Worm (Caenorhabditis elegans) whole organism, young adult: ENCODE measurements around the gene Y113G7A.16.

Source experiments
- B0261.1 ChIP-seq: sonication (generic microtip); optimal IDR thresholded peaks from 2 replicates; lab custom pipeline; 2016; ENCODE audit warnings: mild to moderate bottlenecking, missing genetic modification characterization, moderate library complexity, missing compliant biosample characterization
- B0336.3 ChIP-seq: fragments of 200-800 bp; sonication (Bioruptor generic); IDR thresholded peaks from 2 replicates; pipeline ENCODE4 v1.3.6; 2022; ENCODE audit warnings: missing genetic modification characterization, missing compliant biosample characterization
- F23B12.7 ChIP-seq: sonication (generic microtip); optimal IDR thresholded peaks from 2 replicates; lab custom pipeline; 2017; ENCODE audit warnings: missing genetic modification characterization, mild to moderate bottlenecking, missing compliant biosample characterization, antibody characterized with exemption, moderate library complexity; ENCODE audit not compliant: insufficient read depth
- F33H1.4 ChIP-seq: fragments of 200-800 bp; sonication (Bioruptor generic); IDR thresholded peaks from 2 replicates; pipeline ENCODE4 v1.3.6; 2022; ENCODE audit warnings: missing genetic modification reagents, missing genetic modification characterization, missing compliant biosample characterization
- F55B11.4 ChIP-seq: sonication (generic microtip); optimal IDR thresholded peaks from 2 replicates; lab custom pipeline; 2016; ENCODE audit warnings: missing compliant biosample characterization, missing genetic modification characterization, borderline replicate concordance; ENCODE audit not compliant: insufficient read depth
- F57A8.1 ChIP-seq: fragments of 200-800 bp; sonication (Bioruptor generic); optimal IDR thresholded peaks from 2 replicates; lab custom pipeline; 2018; ENCODE audit warnings: mild to moderate bottlenecking, missing genetic modification characterization, moderate library complexity, missing compliant biosample characterization
- K11D2.4 ChIP-seq: fragments of 200-800 bp; sonication (Bioruptor generic); IDR thresholded peaks from 2 replicates; pipeline ENCODE4 v1.3.6; 2022; ENCODE audit warnings: missing genetic modification reagents, missing genetic modification characterization, missing compliant biosample characterization
- K12H6.12 ChIP-seq: fragments of 200-800 bp; sonication (Bioruptor generic); optimal IDR thresholded peaks from 2 replicates; lab custom pipeline; 2018; ENCODE audit warnings: mild to moderate bottlenecking, missing genetic modification characterization, missing compliant biosample characterization
- T07F8.4 ChIP-seq: sonication (generic microtip); optimal IDR thresholded peaks from 2 replicates; lab custom pipeline; 2016; ENCODE audit warnings: mild to moderate bottlenecking, missing genetic modification characterization, moderate library complexity, missing compliant biosample characterization
- T26A5.8 ChIP-seq: sonication (generic microtip); optimal IDR thresholded peaks from 2 replicates; lab custom pipeline; 2016; ENCODE audit warnings: missing genetic modification characterization, missing compliant biosample characterization
- Y56A3A.18 ChIP-seq: fragments of 200-800 bp; sonication (Bioruptor generic); IDR thresholded peaks from 2 replicates; pipeline ENCODE4 v1.3.6; 2022; ENCODE audit warnings: missing genetic modification reagents, missing genetic modification characterization, missing compliant biosample characterization
- Y95B8A.8 ChIP-seq: fragments of 200-800 bp; sonication (Bioruptor generic); IDR thresholded peaks from 2 replicates; pipeline ENCODE4 v1.3.6; 2022; ENCODE audit warnings: missing genetic modification reagents, missing genetic modification characterization, missing compliant biosample characterization
- atf-7 ChIP-seq: sonication (generic microtip); optimal IDR thresholded peaks from 2 replicates; lab custom pipeline; 2017; ENCODE audit warnings: mild to moderate bottlenecking, missing genetic modification characterization, missing compliant biosample characterization
- attf-5 ChIP-seq: fragments of 200-800 bp; sonication (Bioruptor generic); optimal IDR thresholded peaks from 2 replicates; lab custom pipeline; 2018; ENCODE audit warnings: mild to moderate bottlenecking, missing genetic modification characterization, missing compliant biosample characterization
- attf-6 ChIP-seq: fragments of 200-800 bp; sonication (Bioruptor generic); IDR thresholded peaks from 2 replicates; pipeline ENCODE4 v1.3.6; 2022; ENCODE audit warnings: missing genetic modification reagents, missing genetic modification characterization, missing compliant biosample characterization
- bed-2 ChIP-seq: fragments of 200-800 bp; sonication (Bioruptor generic); IDR thresholded peaks from 2 replicates; pipeline ENCODE4 v1.3.6; 2022; ENCODE audit warnings: missing genetic modification reagents, missing genetic modification characterization, missing compliant biosample characterization
- cebp-1 ChIP-seq, 2 experiments: fragments of 200-800 bp in 1 of 2; sonication (Bioruptor generic) in 1 of 2; sonication (generic microtip) in 1 of 2; IDR thresholded peaks in 1 of 2; optimal IDR thresholded peaks in 1 of 2; 2 replicates each; pipeline versions ENCODE4 v1.3.6 to Lab custom; 2017 to 2022; ENCODE audit warnings: missing compliant biosample characterization in 2 of 2, missing genetic modification characterization in 2 of 2, mild to moderate bottlenecking in 1 of 2, missing genetic modification reagents in 1 of 2, moderate library complexity in 1 of 2
- cebp-2 ChIP-seq: fragments of 200-800 bp; sonication (Bioruptor generic); IDR thresholded peaks from 2 replicates; pipeline ENCODE4 v1.3.6; 2022; ENCODE audit warnings: missing genetic modification characterization, missing compliant biosample characterization
- ceh-27 ChIP-seq: fragments of 200-800 bp; sonication (Bioruptor generic); optimal IDR thresholded peaks from 2 replicates; lab custom pipeline; 2018; ENCODE audit warnings: mild to moderate bottlenecking, missing genetic modification characterization, moderate library complexity, missing compliant biosample characterization
- ceh-40 ChIP-seq: fragments of 200-800 bp; sonication (Bioruptor generic); IDR thresholded peaks from 2 replicates; pipeline ENCODE4 v1.3.6; 2022; ENCODE audit warnings: missing genetic modification characterization, missing compliant biosample characterization
- dox-1 ChIP-seq: fragments of 200-800 bp; sonication (Bioruptor generic); IDR thresholded peaks from 2 replicates; pipeline ENCODE4 v1.3.6; 2022; ENCODE audit warnings: missing genetic modification reagents, missing genetic modification characterization, missing compliant biosample characterization
- egl-44 ChIP-seq: fragments of 200-800 bp; sonication (Bioruptor generic); IDR thresholded peaks from 2 replicates; pipeline ENCODE4 v1.3.6; 2022; ENCODE audit warnings: missing genetic modification reagents, missing genetic modification characterization, missing compliant biosample characterization
- ekl-4 ChIP-seq: fragments of 200-800 bp; sonication (Bioruptor generic); IDR thresholded peaks from 2 replicates; pipeline ENCODE4 v1.3.6; 2022; ENCODE audit warnings: missing genetic modification reagents, missing genetic modification characterization, missing compliant biosample characterization
- fkh-3 ChIP-seq: sonication (generic microtip); optimal IDR thresholded peaks from 2 replicates; lab custom pipeline; 2016; ENCODE audit warnings: mild to moderate bottlenecking, missing genetic modification characterization, missing compliant biosample characterization
- hlh-26 ChIP-seq: fragments of 200-800 bp; sonication (Bioruptor generic); conservative IDR thresholded peaks from 2 replicates; pipeline ENCODE4 v1.3.6; 2022; ENCODE audit warnings: missing genetic modification reagents, missing genetic modification characterization, missing compliant biosample characterization
- hmg-1.2 ChIP-seq: fragments of 200-800 bp; sonication (Bioruptor generic); IDR thresholded peaks from 2 replicates; pipeline ENCODE4 v1.3.6; 2022; ENCODE audit warnings: missing genetic modification reagents, missing genetic modification characterization, missing compliant biosample characterization
- let-526 ChIP-seq: fragments of 200-800 bp; sonication (Bioruptor generic); IDR thresholded peaks from 2 replicates; pipeline ENCODE4 v1.3.6; 2022; ENCODE audit warnings: missing genetic modification reagents, missing genetic modification characterization, missing compliant biosample characterization
- lin-35 ChIP-seq, 3 experiments: fragments of 150-350 bp in 2 of 3; sonication (generic microtip) in 1 of 3; optimal IDR thresholded peaks; 2 replicates each; lab custom pipeline; 2014 to 2018; ENCODE audit warnings: missing biosample characterization in 3 of 3, missing genetic modification characterization in 3 of 3, missing genetic modification reagents in 3 of 3
- lin-40 ChIP-seq: sonication (generic microtip); optimal IDR thresholded peaks from 2 replicates; lab custom pipeline; 2016; ENCODE audit warnings: missing genetic modification characterization, mild to moderate bottlenecking, missing compliant biosample characterization, missing genotype, missing genetic modification reagents
- lir-1 ChIP-seq: fragments of 200-800 bp; sonication (Bioruptor generic); conservative IDR thresholded peaks from 2 replicates; pipeline ENCODE4 v1.3.6; 2022; ENCODE audit warnings: missing genetic modification reagents, missing genetic modification characterization, missing compliant biosample characterization
- mcd-1 ChIP-seq: fragments of 200-800 bp; sonication (Bioruptor generic); IDR thresholded peaks from 2 replicates; pipeline ENCODE4 v1.3.6; 2022; ENCODE audit warnings: missing genetic modification reagents, missing genetic modification characterization, missing compliant biosample characterization
- mes-4 ChIP-seq: sonication (generic microtip); optimal IDR thresholded peaks from 2 replicates; lab custom pipeline; 2016; ENCODE audit warnings: missing genotype, missing genetic modification characterization, missing compliant biosample characterization
- nfyb-1 ChIP-seq: fragments of 200-800 bp; sonication (Bioruptor generic); IDR thresholded peaks from 2 replicates; pipeline ENCODE4 v1.3.6; 2022; ENCODE audit warnings: missing genetic modification reagents, missing genetic modification characterization, missing compliant biosample characterization
- nhr-80 ChIP-seq: sonication (generic microtip); optimal IDR thresholded peaks from 2 replicates; lab custom pipeline; 2016; ENCODE audit warnings: missing genetic modification characterization, missing compliant biosample characterization
- pbrm-1 ChIP-seq: fragments of 200-800 bp; sonication (Bioruptor generic); IDR thresholded peaks from 2 replicates; pipeline ENCODE4 v1.3.6; 2022; ENCODE audit warnings: missing genetic modification reagents, missing genetic modification characterization, missing compliant biosample characterization
- rcor-1 ChIP-seq: fragments of 200-800 bp; sonication (Bioruptor generic); IDR thresholded peaks from 2 replicates; pipeline ENCODE4 v1.3.6; 2022; ENCODE audit warnings: missing genetic modification reagents, missing genetic modification characterization, missing compliant biosample characterization
- rec-8 ChIP-seq, 2 experiments: sonication (generic microtip); optimal IDR thresholded peaks; 2 replicates each; lab custom pipeline; 2016; ENCODE audit warnings: mild to moderate bottlenecking in 2 of 2, missing genetic modification characterization in 2 of 2, missing genetic modification reagents in 2 of 2, missing genotype in 2 of 2, missing biosample characterization in 1 of 2, missing compliant biosample characterization in 1 of 2, moderate library complexity in 1 of 2
- sdz-38 ChIP-seq: sonication (generic microtip); optimal IDR thresholded peaks from 2 replicates; lab custom pipeline; 2016; ENCODE audit warnings: missing genotype, missing genetic modification characterization, missing compliant biosample characterization
- snpc-4 ChIP-seq, 5 experiments: fragments of 150-350 bp in 1 of 5; sonication (generic microtip) in 4 of 5; optimal IDR thresholded peaks; 2 replicates each; lab custom pipeline; 2014 to 2018; ENCODE audit warnings: missing genetic modification characterization in 5 of 5, missing biosample characterization in 3 of 5, antibody characterized with exemption in 2 of 5, mild to moderate bottlenecking in 2 of 5, missing compliant biosample characterization in 2 of 5, missing genotype in 2 of 5, moderate library complexity in 2 of 5, missing genetic modification reagents in 1 of 5
- somi-1 ChIP-seq: fragments of 200-800 bp; sonication (Bioruptor generic); optimal IDR thresholded peaks from 2 replicates; lab custom pipeline; 2018; ENCODE audit warnings: mild to moderate bottlenecking, missing genetic modification characterization, missing compliant biosample characterization
- sptf-2 ChIP-seq: fragments of 200-800 bp; sonication (Bioruptor generic); optimal IDR thresholded peaks from 2 replicates; lab custom pipeline; 2018; ENCODE audit warnings: mild to moderate bottlenecking, missing genetic modification characterization, missing compliant biosample characterization
- tbp1 ChIP-seq: fragments of 200-800 bp; sonication (Bioruptor generic); optimal IDR thresholded peaks from 2 replicates; lab custom pipeline; 2018; ENCODE audit warnings: mild to moderate bottlenecking, missing genetic modification characterization, missing compliant biosample characterization
- tlf-1 ChIP-seq: fragments of 200-800 bp; sonication (Bioruptor generic); optimal IDR thresholded peaks from 2 replicates; lab custom pipeline; 2018; ENCODE audit warnings: mild to moderate bottlenecking, missing genetic modification characterization, missing compliant biosample characterization
- zfh-2 ChIP-seq: fragments of 200-800 bp; sonication (Bioruptor generic); conservative IDR thresholded peaks from 2 replicates; pipeline ENCODE4 v1.3.6; 2022; ENCODE audit warnings: missing genetic modification reagents, missing genetic modification characterization, missing compliant biosample characterization
- ztf-22 ChIP-seq: fragments of 200-800 bp; sonication (Bioruptor generic); optimal IDR thresholded peaks from 2 replicates; lab custom pipeline; 2018; ENCODE audit warnings: mild to moderate bottlenecking, missing genetic modification characterization, moderate library complexity, missing compliant biosample characterization
- ztf-25 ChIP-seq: fragments of 200-800 bp; sonication (Bioruptor generic); IDR thresholded peaks from 2 replicates; pipeline ENCODE4 v1.3.6; 2022; ENCODE audit warnings: missing genetic modification reagents, missing genetic modification characterization, missing compliant biosample characterization
- ztf-28 ChIP-seq: fragments of 200-800 bp; sonication (Bioruptor generic); IDR thresholded peaks from 2 replicates; pipeline ENCODE4 v1.3.6; 2022; ENCODE audit warnings: missing genetic modification reagents, missing genetic modification characterization, missing compliant biosample characterization

Y113G7A.16 gene

DNA sequence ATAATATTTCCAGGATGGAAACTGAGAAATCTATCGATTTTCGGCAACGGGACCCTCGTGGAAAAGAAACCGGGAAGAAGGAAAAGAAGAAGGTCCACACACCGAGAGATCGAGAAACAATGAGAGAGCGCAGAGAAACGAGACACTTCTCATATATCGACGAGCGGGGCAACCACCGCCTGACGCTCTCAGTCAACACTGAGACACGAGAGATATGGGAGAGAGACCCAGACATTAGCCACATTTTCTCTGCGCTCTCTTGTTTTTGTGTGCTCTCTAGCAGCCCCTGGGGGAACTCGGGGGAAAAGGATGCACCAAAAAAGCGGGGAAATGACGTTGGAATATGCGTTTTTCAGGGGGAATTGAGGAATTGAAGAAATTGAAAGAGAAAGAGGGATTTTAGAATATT lies 31.7 kb upstream of the Y113G7A.16 start:
- TF ChIP-seq T07F8.4 (tag; lab: Kevin White, UChicago), result no peak
- TF ChIP-seq rcor-1, result peak; percentile 35; the same call in 1 of the 2 replicates
- TF ChIP-seq nfyb-1 (GFP tag; lab: Robert Waterston, UW), result peak; percentile 54
- peak; percentile 97 for TF ChIP-seq hmg-1.2
- TF ChIP-seq K11D2.4 (GFP tag; lab: Robert Waterston, UW), result 0 out of 2 replicates have a peak, but pooled peaks have one; percentile 37
- TF ChIP-seq Y56A3A.18, result no peak
- no peak for TF ChIP-seq mes-4 (tag; lab: Kevin White, UChicago)
- TF ChIP-seq ceh-27, result peak; percentile 54
- TF ChIP-seq lin-40, result peak; percentile 75
- TF ChIP-seq ztf-22 (GFP tag; lab: Kevin White, UChicago), result no peak
- no peak for TF ChIP-seq cebp-1 (GFP tag; IDR thresholded peaks at IDR 0.05; lab: Robert Waterston, UW)
- TF ChIP-seq cebp-1 (tag; optimal IDR thresholded peaks at IDR 0.05; lab: Kevin White, UChicago), result peak; percentile 76
- peak; percentile 93 for TF ChIP-seq zfh-2
- no peak for TF ChIP-seq hlh-26 (GFP tag; lab: Robert Waterston, UW)
- no peak for TF ChIP-seq ztf-25 (GFP tag; lab: Robert Waterston, UW)
- peak; percentile 48 for TF ChIP-seq snpc-4 (GFP tag; optimal IDR thresholded peaks at IDR 0.05; lab: Kevin White, UChicago)
- TF ChIP-seq snpc-4 (tag; optimal IDR thresholded peaks at IDR 0.05; lab: Kevin White, UChicago), result peak in 3 of 4 experiments; percentile 16 to 55 (median 17)
- TF ChIP-seq ekl-4 (GFP tag; lab: Robert Waterston, UW), result no peak
- 0 out of 2 replicates have a peak, but pooled peaks have one; percentile 7 for TF ChIP-seq lir-1 (GFP tag; lab: Robert Waterston, UW)
- TF ChIP-seq somi-1, result peak; percentile 52
- TF ChIP-seq ceh-40, result no peak
- TF ChIP-seq pbrm-1 (GFP tag; lab: Robert Waterston, UW), result peak; percentile 54; the same call in 1 of the 2 replicates
- TF ChIP-seq attf-5, result peak; percentile 71
- TF ChIP-seq F57A8.1, result no peak
- peak; percentile 33 for TF ChIP-seq nhr-80
- TF ChIP-seq rec-8 (tag; optimal IDR thresholded peaks at IDR 0.05; lab: Kevin White, UChicago), result no peak
- no peak for TF ChIP-seq F23B12.7
- TF ChIP-seq mcd-1 (GFP tag; lab: Robert Waterston, UW), result peak; percentile 49
- no peak for TF ChIP-seq fkh-3
- TF ChIP-seq sdz-38, result no peak
- TF ChIP-seq egl-44 (GFP tag; lab: Robert Waterston, UW), result peak; percentile 48; the same call in 1 of the 2 replicates
- no peak for TF ChIP-seq B0261.1 (tag; lab: Kevin White, UChicago)
- TF ChIP-seq cebp-2 (GFP tag; lab: Robert Waterston, UW), result 0 out of 2 replicates have a peak, but pooled peaks have one; percentile 30
- TF ChIP-seq atf-7 (tag; lab: Kevin White, UChicago), result peak; percentile 40
- no peak for TF ChIP-seq F55B11.4 (tag; lab: Kevin White, UChicago)
- TF ChIP-seq dox-1, result peak; percentile 67; the same call in 1 of the 2 replicates
- peak; percentile 19; the same call in 1 of the 2 replicates for TF ChIP-seq let-526 (GFP tag; lab: Robert Waterston, UW)
- TF ChIP-seq sptf-2 (GFP tag; lab: Kevin White, UChicago), result no peak
- no peak for TF ChIP-seq Y95B8A.8 (GFP tag; lab: Robert Waterston, UW)
- no peak for TF ChIP-seq tlf-1 (GFP tag; lab: Kevin White, UChicago)
- TF ChIP-seq ztf-28 (GFP tag; lab: Robert Waterston, UW), result no peak
- no peak for TF ChIP-seq T26A5.8 (tag; lab: Kevin White, UChicago)
- TF ChIP-seq F33H1.4 (GFP tag; lab: Robert Waterston, UW), result no peak
- TF ChIP-seq tbp1 (GFP tag; lab: Kevin White, UChicago), result peak; percentile 35
- peak in 1 of 3 experiments; percentile 52 for TF ChIP-seq lin-35 (GFP tag; optimal IDR thresholded peaks at IDR 0.05; lab: Kevin White, UChicago)
- TF ChIP-seq B0336.3, result peak; percentile 51; the same call in 1 of the 2 replicates
- peak; percentile 75 for TF ChIP-seq K12H6.12 (tag; lab: Kevin White, UChicago)
- TF ChIP-seq bed-2 (GFP tag; lab: Robert Waterston, UW), result no peak
- TF ChIP-seq attf-6 (GFP tag; lab: Robert Waterston, UW), result no peak
